Worm (Caenorhabditis elegans) whole organism, dauer: ENCODE results near the gene Y54G2A.76.
"Not testable (repeated sequence)": the region's sequence is repeated elsewhere in the genome, so short reads cannot be mapped to it uniquely, and the experiment has no call there.

Source experiments
- unc-62 ChIP-seq: sonication (generic microtip); optimal IDR thresholded peaks from 2 replicates; lab custom pipeline; 2017; ENCODE audit warnings: missing biosample characterization, missing genetic modification reagents, missing genetic modification characterization

The Y54G2A.76 gene

DNA sequence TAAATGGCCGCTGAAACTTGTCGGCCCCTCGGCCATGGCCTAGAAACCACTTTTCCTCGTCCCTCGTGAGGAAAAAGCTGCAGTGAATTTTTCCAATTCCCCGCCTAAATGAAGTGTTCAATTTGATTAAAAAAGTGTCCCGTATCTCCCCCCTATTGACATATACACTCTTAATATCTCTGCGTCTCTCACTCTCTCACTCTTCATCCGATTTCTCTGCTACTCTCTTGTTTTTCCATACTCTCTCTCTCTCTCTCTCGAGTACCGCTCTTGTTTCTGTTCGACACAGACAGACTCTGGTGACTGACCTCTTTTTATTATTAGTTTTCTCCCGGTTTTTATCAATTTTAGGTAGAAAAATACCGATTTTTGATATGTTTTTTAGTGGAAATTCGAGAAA is 24.2 kb upstream of the Y54G2A.76 start:
- TF ChIP-seq unc-62 (GFP tag; lab: Kevin White, UChicago): no peak

DNA sequence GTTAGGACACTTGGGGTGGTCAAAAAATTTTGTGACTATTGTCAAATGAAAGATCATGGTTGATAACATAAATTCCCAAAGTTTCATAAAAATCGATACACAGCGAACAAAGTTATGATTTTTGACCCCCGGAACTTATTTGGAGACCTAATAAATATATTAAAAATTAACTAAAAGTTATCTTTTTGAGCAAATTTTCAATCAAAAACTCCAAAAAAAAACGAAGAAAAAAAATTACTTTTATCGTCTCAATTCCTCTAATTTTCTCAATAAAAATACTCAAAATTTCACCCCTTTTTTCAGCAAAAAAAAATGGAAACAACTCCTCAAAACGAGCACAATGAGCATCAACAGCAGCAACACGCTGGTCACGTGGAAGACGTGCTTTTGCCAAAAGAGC is 20.8 kb upstream of the Y54G2A.76 start, which contains the start of gene atln-1:
TSS of gene atln-1 (plus strand) at position 301 of the 400 bp plus-strand sequence.
- TF ChIP-seq unc-62 (GFP tag; lab: Kevin White, UChicago): not testable (repeated sequence)

DNA sequence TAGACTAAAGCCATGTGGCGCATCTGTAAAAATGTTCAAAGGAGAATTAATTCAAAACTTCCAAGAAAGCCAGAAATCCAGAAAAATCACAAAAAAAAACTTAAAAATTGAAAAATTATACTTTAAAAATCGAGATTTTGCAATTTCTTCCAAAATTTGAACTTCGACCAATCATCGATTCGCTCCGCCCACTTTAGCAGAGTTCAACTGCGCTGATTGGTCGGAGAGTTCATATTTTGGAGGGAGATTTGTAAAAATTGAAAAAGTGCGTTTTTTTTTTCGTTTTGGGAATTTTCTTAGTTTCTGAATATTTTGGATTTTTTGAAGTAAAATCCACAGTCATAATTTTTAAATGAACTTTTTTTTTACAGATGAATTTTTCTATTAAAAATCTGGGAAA is 15.3 kb upstream of the Y54G2A.76 start:
- no peak for TF ChIP-seq unc-62 (GFP tag; lab: Kevin White, UChicago)

DNA sequence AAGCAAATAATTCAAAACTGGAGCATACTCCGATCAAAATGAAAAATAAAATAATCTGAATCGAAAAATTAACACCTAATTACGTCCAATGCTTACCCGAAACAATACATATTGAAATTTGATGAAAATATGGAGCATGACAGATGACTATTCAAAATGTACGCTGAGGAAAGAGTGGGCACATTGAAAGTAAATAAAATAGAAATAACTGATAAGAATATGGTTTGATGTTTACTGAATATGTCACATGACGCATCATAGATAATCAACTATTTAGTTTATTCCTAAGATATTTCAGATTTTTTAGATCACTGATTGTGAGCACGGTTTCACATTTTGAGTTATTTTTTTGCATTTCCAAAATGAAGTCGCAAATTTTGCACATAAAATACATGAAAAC is 10.9 kb upstream of the Y54G2A.76 start, which contains the start of gene Y54G2A.52:
TSS of gene Y54G2A.52 (minus strand) at position 348 of the 400 bp plus-strand sequence.
- no peak for TF ChIP-seq unc-62 (GFP tag; lab: Kevin White, UChicago)

DNA sequence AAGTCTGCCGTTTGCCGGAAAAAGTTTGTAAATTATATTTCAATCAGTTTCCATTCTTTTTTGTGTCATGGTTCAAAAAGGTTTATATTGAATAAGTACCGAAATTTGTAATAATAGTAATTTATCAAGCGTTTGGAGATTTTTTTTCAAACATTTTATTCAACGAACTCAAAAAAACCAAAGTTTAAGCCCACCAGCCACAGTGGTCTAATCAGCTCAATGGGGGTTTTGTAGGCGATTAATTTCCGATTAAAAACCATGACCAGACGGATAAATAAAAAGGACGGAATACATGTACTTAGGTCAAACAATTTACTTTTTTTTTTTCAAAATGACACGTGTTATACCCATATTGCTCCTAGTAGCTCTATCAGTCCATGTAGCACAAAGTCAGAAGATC is 9.8 kb upstream of the Y54G2A.76 start, which contains the start of gene Y54G2A.10:
TSS of gene Y54G2A.10 (plus strand) at position 301 of the 400 bp plus-strand sequence.
- TF ChIP-seq unc-62 (GFP tag; lab: Kevin White, UChicago): no peak

DNA sequence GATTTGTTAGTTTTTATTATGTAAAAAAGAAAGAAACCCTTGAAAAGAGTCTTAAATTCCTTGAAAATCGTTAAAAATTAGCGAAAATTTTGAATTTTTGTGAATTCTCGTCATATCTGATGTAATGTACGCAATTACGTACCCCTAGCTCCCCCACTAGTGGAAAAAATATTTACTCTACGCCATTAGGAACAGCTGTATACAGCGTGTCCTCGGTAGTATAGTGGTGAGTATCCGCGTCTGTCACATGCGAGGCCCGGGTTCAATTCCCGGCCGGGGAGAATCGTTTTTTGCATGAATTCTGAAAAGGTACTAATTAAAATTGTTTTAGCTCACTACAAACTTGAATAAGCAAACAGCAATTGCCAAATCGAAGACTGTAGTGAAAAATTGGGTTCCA is 9.3 kb upstream of the Y54G2A.76 start:
- no peak for TF ChIP-seq unc-62 (GFP tag; lab: Kevin White, UChicago)

DNA sequence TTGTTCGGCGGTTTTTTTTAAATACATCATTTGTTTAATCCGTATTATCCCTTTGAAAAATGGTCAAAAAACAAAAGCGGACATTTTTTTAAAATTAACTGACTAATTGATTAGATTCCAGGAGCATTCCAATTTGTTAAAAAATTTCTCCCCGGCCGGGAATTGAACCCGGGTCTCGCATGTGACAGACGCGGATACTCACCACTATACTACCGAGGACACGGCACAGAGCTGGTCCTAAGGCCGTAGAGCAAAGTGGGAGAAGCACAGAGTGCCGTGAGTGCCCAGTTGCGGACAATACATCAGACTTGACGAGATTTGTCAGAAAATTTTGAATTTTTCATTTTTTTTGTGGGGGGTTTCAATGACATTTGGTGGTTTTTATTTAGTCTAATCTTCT is 8.2 kb upstream of the Y54G2A.76 start:
- no peak for TF ChIP-seq unc-62 (GFP tag; lab: Kevin White, UChicago)

DNA sequence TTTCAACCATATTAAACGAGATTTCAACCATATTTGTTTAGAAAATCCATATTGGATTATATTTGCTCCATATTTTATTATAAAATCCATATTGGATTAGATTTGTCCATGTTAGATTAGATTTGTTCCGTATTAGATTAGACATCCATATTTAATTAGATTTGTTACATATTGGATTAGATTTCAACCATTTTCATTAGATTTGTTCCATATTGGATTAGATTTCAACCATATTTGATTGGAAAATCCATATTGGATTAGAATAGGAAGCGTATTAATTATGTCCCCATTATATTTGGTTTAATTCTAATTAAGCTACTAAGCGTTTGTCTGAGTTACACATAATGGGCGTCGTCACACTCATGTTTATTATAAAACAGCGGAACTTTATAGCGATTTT is 7.7 kb upstream of the Y54G2A.76 start, which contains the start of gene Y54G2A.44:
TSS of gene Y54G2A.44 (plus strand) at position 301 of the 400 bp plus-strand sequence.
- TF ChIP-seq unc-62 (GFP tag; lab: Kevin White, UChicago): not testable (repeated sequence)

DNA sequence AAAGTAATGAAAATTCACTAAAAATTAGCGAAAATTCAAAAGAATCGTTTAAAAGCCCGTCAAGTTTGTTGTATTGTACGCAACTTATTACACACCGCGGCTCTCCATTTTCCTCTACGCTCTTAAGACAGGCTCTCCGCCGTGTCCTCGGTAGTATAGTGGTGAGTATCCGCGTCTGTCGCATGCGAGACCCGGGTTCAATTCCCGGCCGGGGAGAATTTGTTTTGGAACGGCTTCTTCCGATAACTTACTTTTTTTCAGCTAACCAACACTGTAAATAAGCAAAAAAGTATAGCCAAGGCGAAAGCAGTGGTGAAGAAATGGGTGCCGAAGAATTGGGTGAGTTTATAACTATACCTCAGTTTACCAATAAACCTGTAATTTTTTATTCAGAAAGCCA is 7.0 kb upstream of the Y54G2A.76 start:
- no peak for TF ChIP-seq unc-62 (GFP tag; lab: Kevin White, UChicago)

DNA sequence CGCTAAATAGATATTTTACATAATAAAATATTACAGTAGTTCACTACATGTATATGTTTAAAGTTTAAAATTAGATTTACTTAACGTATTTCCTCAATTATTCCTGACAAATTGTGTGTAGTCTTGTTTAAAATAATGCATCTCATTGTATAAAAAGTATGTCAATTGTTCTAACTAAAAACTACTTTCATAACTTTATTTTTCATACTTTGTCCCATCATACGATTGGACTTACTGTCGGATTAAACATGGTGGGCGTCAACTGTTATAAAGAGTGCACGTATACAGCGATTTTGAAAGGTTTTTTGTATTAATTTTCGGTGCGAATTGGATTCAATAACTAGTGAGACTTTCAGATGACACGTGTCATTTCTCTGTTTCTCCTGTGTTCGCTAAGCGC is 5.6 kb upstream of the Y54G2A.76 start, which contains the start of gene Y54G2A.32:
TSS of gene Y54G2A.32 (plus strand) at position 301 of the 400 bp plus-strand sequence.
- no peak for TF ChIP-seq unc-62 (GFP tag; lab: Kevin White, UChicago)

DNA sequence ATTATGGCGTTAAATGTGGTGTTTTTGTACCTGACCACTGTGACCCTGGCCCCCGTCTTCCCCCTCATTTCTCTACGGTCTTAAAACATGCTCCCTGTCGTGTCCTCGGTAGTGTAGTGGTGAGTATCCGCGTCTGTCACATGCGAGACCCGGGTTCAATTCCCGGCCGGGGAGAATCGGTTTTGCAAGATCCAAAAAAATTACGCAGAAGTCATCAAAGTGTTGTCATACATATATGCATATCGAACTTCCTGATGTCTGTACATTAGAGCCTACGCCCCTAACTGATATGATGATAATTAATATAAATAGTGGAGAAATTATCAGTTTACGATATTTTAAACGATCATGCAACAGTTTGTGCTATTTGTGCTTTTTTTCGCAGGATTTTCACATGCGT is 3.7 kb upstream of the Y54G2A.76 start, which contains the start of gene Y54G2A.45:
TSS of gene Y54G2A.45 (plus strand) at position 333 of the 400 bp plus-strand sequence.
- TF ChIP-seq unc-62 (GFP tag; lab: Kevin White, UChicago): no peak

DNA sequence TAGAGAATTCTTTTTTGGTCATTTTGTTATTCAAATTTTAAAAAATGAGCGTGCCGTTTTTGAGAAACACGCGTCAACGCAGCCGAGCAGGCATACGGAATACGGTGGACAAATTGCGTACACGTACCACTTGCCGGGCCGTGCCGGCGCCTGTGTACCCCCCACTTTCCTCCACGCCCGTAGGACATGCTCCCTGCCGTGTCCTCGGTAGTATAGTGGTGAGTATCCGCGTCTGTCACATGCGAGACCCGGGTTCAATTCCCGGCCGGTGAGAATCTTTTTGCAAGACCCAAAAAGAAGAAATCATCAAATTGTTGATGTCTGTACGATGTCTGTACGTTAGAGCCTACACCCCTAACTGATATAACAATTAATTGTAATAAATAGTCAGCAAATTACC is 1.1 kb upstream of the Y54G2A.76 start:
- TF ChIP-seq unc-62 (GFP tag; lab: Kevin White, UChicago): no peak

DNA sequence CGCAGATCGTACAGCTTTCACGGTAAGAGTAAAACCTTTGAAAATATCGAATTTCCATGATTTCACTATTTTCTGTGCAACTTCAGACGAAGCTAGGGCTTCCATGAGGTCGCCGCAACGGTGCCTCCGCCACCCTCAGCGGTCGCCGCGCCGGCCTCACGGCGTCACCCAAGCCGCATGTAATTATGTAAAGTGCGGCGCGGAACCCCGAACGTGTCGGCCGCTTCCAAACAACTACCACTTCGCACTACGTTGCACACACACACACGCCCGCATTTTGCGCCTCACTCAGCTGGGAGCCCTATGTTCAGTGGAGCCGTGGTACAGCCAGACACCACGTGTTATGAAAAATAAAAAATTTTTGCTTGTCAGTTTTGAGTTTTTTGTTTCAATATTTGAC is 7.8 kb downstream of the Y54G2A.76 start:
- no peak for TF ChIP-seq unc-62 (GFP tag; lab: Kevin White, UChicago)

DNA sequence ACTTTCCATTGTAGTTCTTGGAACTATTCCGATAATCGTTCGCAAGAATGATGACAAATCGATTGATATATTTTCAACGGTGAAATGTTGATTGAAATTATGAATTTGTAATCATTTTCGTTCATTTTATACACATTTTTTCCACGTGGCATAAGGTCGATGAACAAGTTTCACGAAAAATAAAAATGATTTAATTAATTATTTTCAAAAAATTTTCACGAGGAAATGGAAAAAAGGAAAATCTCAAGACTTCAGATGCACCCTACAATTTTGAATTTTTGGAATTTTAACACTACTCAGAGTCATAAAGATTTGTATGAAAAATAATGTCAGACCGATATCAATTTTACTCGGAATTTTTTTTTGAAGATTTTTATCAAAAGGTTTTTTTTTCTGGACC is 10.4 kb downstream of the Y54G2A.76 start, which contains the start of gene Y54G2A.13:
TSS of gene Y54G2A.13 (minus strand) at position 101 of the 400 bp plus-strand sequence.
- TF ChIP-seq unc-62 (GFP tag; lab: Kevin White, UChicago): no peak

DNA sequence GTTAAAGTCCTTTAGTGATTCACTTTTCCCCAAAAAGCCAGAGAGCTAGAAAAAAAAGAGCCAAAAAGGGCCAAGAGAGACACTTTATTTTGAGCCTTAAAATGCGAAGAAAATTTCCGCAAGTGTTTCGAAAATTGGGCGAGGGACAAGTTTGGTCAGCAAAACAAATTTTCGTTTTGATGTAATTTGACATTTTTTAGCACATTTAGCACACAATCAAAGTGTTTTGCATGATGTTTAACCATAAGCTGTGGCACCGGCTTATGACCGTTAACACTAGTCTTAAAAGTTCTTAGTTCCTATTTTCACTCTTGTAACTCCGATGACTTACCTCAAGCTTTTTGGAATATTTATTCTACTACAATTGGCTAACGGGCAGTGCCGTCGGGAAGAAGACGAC is 11.2 kb downstream of the Y54G2A.76 start, which contains the start of gene Y54G2A.37:
TSS of gene Y54G2A.37 (plus strand) at position 301 of the 400 bp plus-strand sequence.
- TF ChIP-seq unc-62 (GFP tag; lab: Kevin White, UChicago): no peak

DNA sequence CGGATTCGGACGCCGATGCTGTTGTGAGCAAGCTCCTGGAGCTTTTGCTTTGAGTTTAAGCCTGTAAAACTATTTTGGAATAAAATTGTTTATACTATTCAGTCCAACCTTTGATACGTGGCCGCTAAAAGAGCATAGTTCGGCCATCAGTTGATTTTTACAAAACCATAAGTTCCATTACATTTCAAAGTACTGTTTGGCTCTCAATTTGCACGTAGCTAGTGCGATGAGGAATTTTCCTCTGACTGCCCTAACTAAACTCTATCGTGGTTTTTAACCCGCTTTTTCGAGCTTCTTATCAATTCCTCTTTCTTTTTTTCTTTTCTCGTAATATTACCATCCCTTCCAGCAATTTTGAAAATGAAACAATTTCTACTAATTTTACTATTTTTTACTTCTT is 14.2 kb downstream of the Y54G2A.76 start, which contains the start of gene clec-80:
TSS of gene clec-80 (plus strand) at position 301 of the 400 bp plus-strand sequence.
- no peak for TF ChIP-seq unc-62 (GFP tag; lab: Kevin White, UChicago)

DNA sequence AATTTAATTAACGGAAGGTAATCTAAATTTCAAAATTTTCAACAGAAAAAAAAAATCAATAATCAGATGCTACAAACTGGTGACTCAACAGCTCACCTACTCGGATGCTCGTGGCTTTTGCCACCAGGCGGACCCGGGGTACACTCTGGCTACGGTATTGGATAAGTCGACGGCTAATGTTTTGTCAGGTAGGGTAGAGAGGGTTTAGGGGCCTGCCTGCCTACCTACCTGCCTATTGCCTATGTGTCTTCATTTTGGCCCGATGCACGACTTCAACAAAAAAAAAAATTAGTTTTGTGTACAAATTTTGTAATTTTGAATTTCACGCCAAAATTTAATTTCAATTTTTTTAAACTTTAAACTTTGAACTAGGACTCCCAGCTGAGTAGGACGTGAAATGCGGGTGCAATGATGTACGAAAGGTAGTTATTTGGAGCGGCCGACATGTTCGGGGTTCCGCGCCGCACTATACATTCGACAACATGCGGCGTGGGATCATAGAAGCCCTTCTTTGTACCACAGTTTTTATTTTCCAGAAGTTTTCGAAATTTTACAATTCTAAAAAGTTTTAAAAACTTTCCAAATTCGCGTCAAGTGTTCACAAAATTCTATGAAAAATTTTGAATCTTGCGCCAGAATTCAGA is 16.4 kb downstream of the Y54G2A.76 start:
- TF ChIP-seq unc-62 (GFP tag; lab: Kevin White, UChicago): no peak
